Fruit fly (Drosophila melanogaster): ENCODE results near the gene ttm2.

The ttm2 gene

dm6 chr3L:292146-292776, 17.3 kb downstream of the ttm2 start (continued):
- TF ChIP-seq CG4854 (GFP tag; optimal IDR thresholded peaks at IDR 0.05) (peak; percentile 80), CG9932 (GFP tag; IDR thresholded peaks at IDR 0.05) (0 out of 2 replicates have a peak, but pooled peaks have one; percentile 6), CG1792 (GFP tag; optimal IDR thresholded peaks at IDR 0.05) (peak; percentile 28), D19B (GFP tag; optimal IDR thresholded peaks at IDR 0.05) (no peak), CG15514 (GFP tag; optimal IDR thresholded peaks at IDR 0.05) (peak; percentile 74), CG9727 (GFP tag; optimal IDR thresholded peaks at IDR 0.05) (no peak), Bgb (GFP tag; IDR thresholded peaks at IDR 0.05; ENCODE audit: partially characterized antibody) (peak; percentile 10; the same call in 1 of the 2 replicates), chn (GFP tag; optimal IDR thresholded peaks at IDR 0.05) (peak; percentile 7), CG8281 (tag; optimal IDR thresholded peaks at IDR 0.05) (peak; percentile 8), Vsx1 (GFP tag; optimal IDR thresholded peaks at IDR 0.05) (no peak), CG6689 (GFP tag; IDR thresholded peaks at IDR 0.05) (0 out of 2 replicates have a peak, but pooled peaks have one; percentile 27), Awh (GFP tag; IDR thresholded peaks at IDR 0.05) (0 out of 2 replicates have a peak, but pooled peaks have one; percentile 30), gfzf (GFP tag; optimal IDR thresholded peaks at IDR 0.05) (peak; percentile 98), CG17385 (GFP tag; optimal IDR thresholded peaks at IDR 0.05) (no peak), crp (GFP tag; optimal IDR thresholded peaks at IDR 0.05) (peak; percentile 46 to 87), gem (tag; optimal IDR thresholded peaks at IDR 0.05) (no peak), CG18476 (GFP tag; optimal IDR thresholded peaks at IDR 0.05) (no peak), unc-4 (GFP tag; IDR thresholded peaks at IDR 0.05; ENCODE audit: partially characterized antibody) (0 out of 2 replicates have a peak, but pooled peaks have one; percentile 31), CG15601 (tag; optimal IDR thresholded peaks at IDR 0.05) (peak; percentile 29), MBD-R2 (GFP tag; IDR thresholded peaks at IDR 0.05) (peak; percentile 70), CG7963 (GFP tag; IDR thresholded peaks at IDR 0.05; ENCODE audit: partially characterized antibody) (no peak), sob (GFP tag; IDR thresholded peaks at IDR 0.05) (peak; percentile 41), Hey (tag; optimal IDR thresholded peaks at IDR 0.05) (no peak), lab (GFP tag; optimal IDR thresholded peaks at IDR 0.05) (peak; percentile 60), CG34422 (GFP tag; IDR thresholded peaks at IDR 0.05) (peak; percentile 83; the same call in 1 of the 3 replicates), CG6683 (GFP tag; optimal IDR thresholded peaks at IDR 0.05) (peak; percentile 18), CG13775 (GFP tag; optimal IDR thresholded peaks at IDR 0.05) (no peak), CG7372 (GFP tag; IDR thresholded peaks at IDR 0.05) (no peak), cg (GFP tag; optimal IDR thresholded peaks at IDR 0.05) (peak; percentile 49), Dip2 (GFP tag; IDR thresholded peaks at IDR 0.05) (no peak), CG32767 (GFP tag; IDR thresholded peaks at IDR 0.05) (peak; percentile 89), ewg (GFP tag; optimal IDR thresholded peaks at IDR 0.05) (peak; percentile 95), CG10209 (GFP tag; optimal IDR thresholded peaks at IDR 0.05) (peak; percentile 10), nom (GFP tag; optimal IDR thresholded peaks at IDR 0.05) (peak; percentile 7), chif (GFP tag; optimal IDR thresholded peaks at IDR 0.05) (peak in 1 of 2 experiments; percentile 21), mld (GFP tag; IDR thresholded peaks at IDR 0.05; ENCODE audit: partially characterized antibody) (no peak), CTCF (GFP tag; optimal IDR thresholded peaks at IDR 0.05) (peak; percentile 57), CG7556 (GFP tag; optimal IDR thresholded peaks at IDR 0.05) (peak; percentile 12), rib (GFP tag; IDR thresholded peaks at IDR 0.05) (no peak), HmgZ (tag; optimal IDR thresholded peaks at IDR 0.05) (peak; percentile 68), CG13894 (tag; optimal IDR thresholded peaks at IDR 0.05) (peak; percentile 5), CG9797 (GFP tag; optimal IDR thresholded peaks at IDR 0.05) (peak; percentile 97), cad (GFP tag; optimal IDR thresholded peaks at IDR 0.05) (no peak), CG17829 (tag; optimal IDR thresholded peaks at IDR 0.05) (peak; percentile 9), CrebB (tag; optimal IDR thresholded peaks at IDR 0.05) (peak; percentile 23), Hmr (GFP tag; optimal IDR thresholded peaks at IDR 0.05) (peak; percentile 48), HLH4C (GFP tag; IDR thresholded peaks at IDR 0.05; ENCODE audit: partially characterized antibody) (0 out of 3 replicates have a peak, but pooled peaks have one; percentile 7), cwo (GFP tag; optimal IDR thresholded peaks at IDR 0.05) (no peak)
